Fruit fly (Drosophila melanogaster): Measurements from ENCODE around the gene Rel.

Gene Rel

dm6 chr3R:9013765-9014380, 33.9 kb downstream of the Rel start (continued):
- TF ChIP-seq pzg (GFP tag; optimal IDR thresholded peaks at IDR 0.05) (peak; percentile 70), H2.0 (GFP tag; IDR thresholded peaks at IDR 0.05) (no peak), CG10543 (GFP tag; optimal IDR thresholded peaks at IDR 0.05) (peak; percentile 78), pb (GFP tag; optimal IDR thresholded peaks at IDR 0.05) (peak; percentile 63), CG12104 (GFP tag; optimal IDR thresholded peaks at IDR 0.05) (peak; percentile 53), ara (GFP tag; IDR thresholded peaks at IDR 0.05) (no peak), NFAT (GFP tag; IDR thresholded peaks at IDR 0.05) (no peak), Gug (GFP tag; IDR thresholded peaks at IDR 0.05) (peak; percentile 31; the same call in 1 of the 4 replicates), CG17361 (GFP tag; IDR thresholded peaks at IDR 0.05) (peak; percentile 26; the same call in 1 of the 3 replicates), Ets97D (GFP tag; optimal IDR thresholded peaks at IDR 0.05) (peak; percentile 45), CG2889 (GFP tag; IDR thresholded peaks at IDR 0.05) (no peak), insv (GFP tag; optimal IDR thresholded peaks at IDR 0.05) (peak in 1 of 2 experiments; percentile 15), CG14667 (GFP tag; IDR thresholded peaks at IDR 0.05) (no peak), Antp (GFP tag; optimal IDR thresholded peaks at IDR 0.05) (peak; percentile 68), CG5180 (GFP tag; optimal IDR thresholded peaks at IDR 0.05) (no peak), CG33213 (GFP tag; optimal IDR thresholded peaks at IDR 0.05) (peak; percentile 22), CG7372 (GFP tag; IDR thresholded peaks at IDR 0.05) (peak; percentile 34; the same call in 1 of the 2 replicates), bab2 (GFP tag; optimal IDR thresholded peaks at IDR 0.05) (peak; percentile 38), Spps (tag; optimal IDR thresholded peaks at IDR 0.05) (no peak), CG7786 (GFP tag; optimal IDR thresholded peaks at IDR 0.05) (peak; percentile 65)

- peak; percentile 7 for TF ChIP-seq Med (GFP tag)
- no peak for TF ChIP-seq CG13424 (tag; optimal IDR thresholded peaks at IDR 0.05)
- peak; percentile 17; the same call in 1 of the 2 replicates for TF ChIP-seq Drgx (GFP tag; IDR thresholded peaks at IDR 0.05)
Measured at dm6 chr3R:9011708-9012107, 36.1 kb downstream of the Rel start.

- TF ChIP-seq Drgx (GFP tag; IDR thresholded peaks at IDR 0.05) (peak; percentile 39; the same call in 1 of the 2 replicates), CG6689 (GFP tag; IDR thresholded peaks at IDR 0.05) (no peak)
Measured at dm6 chr3R:9010695-9011094, 37.1 kb downstream of the Rel start.

dm6 chr3R:9008202-9008601, 39.6 kb downstream of the Rel start, which contains the start of gene CG11983:
Gene CG11983 (plus strand): TSS chr3R:9008321.
- TF ChIP-seq crp (GFP tag; optimal IDR thresholded peaks at IDR 0.05) (peak in 1 of 2 experiments; percentile 80), CG2116 (GFP tag; optimal IDR thresholded peaks at IDR 0.05) (peak; percentile 31), Myb (GFP tag; optimal IDR thresholded peaks at IDR 0.05) (peak; percentile 95), pita (GFP tag; optimal IDR thresholded peaks at IDR 0.05) (peak; percentile 28), gfzf (GFP tag; optimal IDR thresholded peaks at IDR 0.05) (peak; percentile 81), bsh (GFP tag; optimal IDR thresholded peaks at IDR 0.05) (no peak), MESR4 (GFP tag; optimal IDR thresholded peaks at IDR 0.05) (peak; percentile 18), B-H2 (GFP tag; optimal IDR thresholded peaks at IDR 0.05) (peak; percentile 54), Dp (GFP tag; optimal IDR thresholded peaks at IDR 0.05) (peak; percentile 82), usp (GFP tag; optimal IDR thresholded peaks at IDR 0.05) (no peak), CG14710 (tag; optimal IDR thresholded peaks at IDR 0.05) (peak; percentile 40), crc (GFP tag; optimal IDR thresholded peaks at IDR 0.05) (no peak), pzg (GFP tag; optimal IDR thresholded peaks at IDR 0.05) (peak; percentile 83), YL-1 (GFP tag; optimal IDR thresholded peaks at IDR 0.05) (peak; percentile 8), CG4707 (GFP tag; optimal IDR thresholded peaks at IDR 0.05) (no peak), CG9797 (GFP tag; optimal IDR thresholded peaks at IDR 0.05) (peak; percentile 66), CG12155 (GFP tag; optimal IDR thresholded peaks at IDR 0.05) (peak; percentile 24), sens (GFP tag) (peak; percentile 15), Lhr (GFP tag; optimal IDR thresholded peaks at IDR 0.05) (peak; percentile 55), CG15514 (GFP tag; optimal IDR thresholded peaks at IDR 0.05) (peak; percentile 79), Stat92E (GFP tag; optimal IDR thresholded peaks at IDR 0.05) (peak in 1 of 3 experiments; percentile 79), Sry-δ (GFP tag; optimal IDR thresholded peaks at IDR 0.05) (peak; percentile 37), CG3847 (GFP tag; IDR thresholded peaks at IDR 0.05) (peak; percentile 42; the same call in 1 of the 2 replicates)
